Worm (Caenorhabditis elegans) whole organism, mixed stage, embryonic: ENCODE results near the gene nhr-159.

Experiments used
- M03D4.4 ChIP-seq: sonication (generic microtip); optimal IDR thresholded peaks from 2 replicates; lab custom pipeline; 2017; ENCODE audit warnings: mild to moderate bottlenecking, missing genetic modification characterization, missing compliant biosample characterization
- bed-3 ChIP-seq: fragments of 200-800 bp; sonication (Bioruptor generic); optimal IDR thresholded peaks from 3 replicates; lab custom pipeline; 2018; ENCODE audit warnings: mild to moderate bottlenecking, missing genetic modification characterization, moderate library complexity, missing compliant biosample characterization
- blmp-1 ChIP-seq: fragments of 150-350 bp; optimal IDR thresholded peaks from 2 replicates; lab custom pipeline; 2014; ENCODE audit warnings: missing biosample characterization, missing genetic modification characterization
- ceh-39 ChIP-seq: fragments of 150-350 bp; optimal IDR thresholded peaks from 2 replicates; lab custom pipeline; 2014; ENCODE audit warnings: missing biosample characterization, missing genetic modification characterization
- ceh-43 ChIP-seq: fragments of 200-800 bp; sonication (Bioruptor generic); optimal IDR thresholded peaks from 2 replicates; lab custom pipeline; 2018; ENCODE audit warnings: mild to moderate bottlenecking, missing genetic modification characterization, moderate library complexity, missing compliant biosample characterization
- ceh-83 ChIP-seq: fragments of 200-800 bp; sonication (Bioruptor generic); optimal IDR thresholded peaks from 2 replicates; lab custom pipeline; 2018; ENCODE audit warnings: mild to moderate bottlenecking, missing genetic modification characterization, missing compliant biosample characterization
- ces-1 ChIP-seq: fragments of 150-350 bp; optimal IDR thresholded peaks from 2 replicates; lab custom pipeline; 2014; ENCODE audit warnings: missing biosample characterization, missing genetic modification reagents, missing genetic modification characterization
- elt-1 ChIP-seq: sonication (generic microtip); optimal IDR thresholded peaks from 2 replicates; lab custom pipeline; 2017; ENCODE audit warnings: missing genetic modification characterization, mild to moderate bottlenecking, missing compliant biosample characterization, antibody characterized with exemption, moderate library complexity, borderline replicate concordance; ENCODE audit not compliant: insufficient read depth
- elt-3 ChIP-seq: fragments of 150-350 bp; optimal IDR thresholded peaks from 2 replicates; lab custom pipeline; 2014; ENCODE audit warnings: missing biosample characterization, missing genetic modification characterization
- flh-1 ChIP-seq: fragments of 200-800 bp; sonication (Bioruptor generic); optimal IDR thresholded peaks from 2 replicates; lab custom pipeline; 2018; ENCODE audit warnings: mild to moderate bottlenecking, missing genetic modification characterization, moderate library complexity, missing compliant biosample characterization
- ham-2 ChIP-seq: fragments of 200-800 bp; sonication (Bioruptor generic); optimal IDR thresholded peaks from 2 replicates; lab custom pipeline; 2018; ENCODE audit warnings: mild to moderate bottlenecking, missing genetic modification characterization, missing compliant biosample characterization
- hlh-1 ChIP-seq: fragments of 150-350 bp; optimal IDR thresholded peaks from 2 replicates; lab custom pipeline; 2014; ENCODE audit warnings: missing biosample characterization, missing genetic modification reagents, missing genetic modification characterization
- lin-32 ChIP-seq: fragments of 200-800 bp; sonication (Bioruptor generic); optimal IDR thresholded peaks from 2 replicates; lab custom pipeline; 2018; ENCODE audit warnings: mild to moderate bottlenecking, missing genetic modification characterization, missing compliant biosample characterization
- lsy-2 ChIP-seq: fragments of 150-350 bp; optimal IDR thresholded peaks from 2 replicates; lab custom pipeline; 2014; ENCODE audit warnings: missing biosample characterization, missing genetic modification characterization
- mab-5 ChIP-seq: fragments of 150-350 bp; optimal IDR thresholded peaks from 2 replicates; lab custom pipeline; 2014; ENCODE audit warnings: missing biosample characterization, missing genetic modification characterization
- mls-2 ChIP-seq: sonication (generic microtip); optimal IDR thresholded peaks from 2 replicates; lab custom pipeline; 2016; ENCODE audit warnings: mild to moderate bottlenecking, missing genetic modification characterization, moderate library complexity, missing compliant biosample characterization
- nhr-12 ChIP-seq: fragments of 150-350 bp; optimal IDR thresholded peaks from 2 replicates; lab custom pipeline; 2014; ENCODE audit warnings: missing biosample characterization, missing genetic modification characterization
- nhr-2 ChIP-seq: fragments of 150-350 bp; optimal IDR thresholded peaks from 2 replicates; lab custom pipeline; 2014; ENCODE audit warnings: missing biosample characterization, missing genetic modification characterization
- nhr-237 ChIP-seq: fragments of 150-350 bp; optimal IDR thresholded peaks from 2 replicates; lab custom pipeline; 2014; ENCODE audit warnings: missing biosample characterization, missing genetic modification characterization
- nhr-28 ChIP-seq: fragments of 150-350 bp; optimal IDR thresholded peaks from 2 replicates; lab custom pipeline; 2014; ENCODE audit warnings: missing biosample characterization, missing genetic modification characterization
- nhr-76 ChIP-seq: sonication (generic microtip); optimal IDR thresholded peaks from 2 replicates; lab custom pipeline; 2017; ENCODE audit warnings: missing biosample characterization, missing genetic modification characterization
- pha-4 ChIP-seq: fragments of 150-350 bp; optimal IDR thresholded peaks from 2 replicates; lab custom pipeline; 2018; ENCODE audit warnings: missing biosample characterization, missing genetic modification reagents, missing genetic modification characterization
- sem-2 ChIP-seq: fragments of 200-800 bp; sonication (Bioruptor generic); optimal IDR thresholded peaks from 2 replicates; lab custom pipeline; 2018; ENCODE audit warnings: mild to moderate bottlenecking, missing genetic modification characterization, missing compliant biosample characterization
- snpc-4 ChIP-seq: fragments of 150-350 bp; optimal IDR thresholded peaks from 2 replicates; lab custom pipeline; 2014; ENCODE audit warnings: missing biosample characterization, missing genetic modification characterization
- sptf-1 ChIP-seq: sonication (generic microtip); optimal IDR thresholded peaks from 2 replicates; lab custom pipeline; 2017; ENCODE audit warnings: mild to moderate bottlenecking, missing genetic modification characterization, moderate library complexity, missing compliant biosample characterization
- unc-39 ChIP-seq: fragments of 150-350 bp; optimal IDR thresholded peaks from 2 replicates; lab custom pipeline; 2014; ENCODE audit warnings: missing biosample characterization, missing genetic modification characterization
- unc-62 ChIP-seq: fragments of 150-350 bp; optimal IDR thresholded peaks from 2 replicates; lab custom pipeline; 2014; ENCODE audit warnings: missing biosample characterization, missing genetic modification reagents, missing genetic modification characterization
- zip-8 ChIP-seq: fragments of 150-350 bp; optimal IDR thresholded peaks from 2 replicates; lab custom pipeline; 2014; ENCODE audit warnings: missing biosample characterization, missing genetic modification characterization
- ztf-11 ChIP-seq: fragments of 150-350 bp; optimal IDR thresholded peaks from 2 replicates; lab custom pipeline; 2014; ENCODE audit warnings: missing biosample characterization, missing genetic modification characterization

The nhr-159 gene

ce11 chrV:3865273-3865672 lies 12.8 kb downstream of the nhr-159 start:
- TF ChIP-seq zip-8 (tag; lab: Kevin White, UChicago) (peak; percentile 48), M03D4.4 (tag; lab: Kevin White, UChicago) (no peak), sptf-1 (tag; lab: Kevin White, UChicago) (no peak), nhr-28 (tag; lab: Kevin White, UChicago) (no peak), elt-1 (tag; lab: Kevin White, UChicago) (peak; percentile 66)

- TF ChIP-seq ztf-11 (no peak), pha-4 (no peak), nhr-237 (no peak), snpc-4 (tag; lab: Kevin White, UChicago) (no peak), unc-39 (tag; lab: Kevin White, UChicago) (no peak), blmp-1 (tag; lab: Kevin White, UChicago) (no peak), nhr-2 (tag; lab: Kevin White, UChicago) (no peak), flh-1 (no peak), zip-8 (tag; lab: Kevin White, UChicago) (no peak), mls-2 (tag; lab: Kevin White, UChicago) (no peak), nhr-28 (tag; lab: Kevin White, UChicago) (no peak), hlh-1 (no peak), mab-5 (tag; lab: Kevin White, UChicago) (no peak), ces-1 (GFP tag; lab: Kevin White, UChicago) (no peak), ceh-39 (tag; lab: Kevin White, UChicago) (no peak), sem-2 (GFP tag; lab: Kevin White, UChicago) (no peak), nhr-76 (no peak), lin-32 (no peak), nhr-12 (no peak), ceh-43 (no peak)
- TF ChIP-seq, all 35 proteins: peak for 0
Observed at ce11 chrV:3862851-3863250, 15.3 kb downstream of the nhr-159 start, which contains the start of gene nhr-187. TSS of gene nhr-187 (minus strand) at chrV:3862951.

ce11 chrV:3860123-3860522 lies 18.0 kb downstream of the nhr-159 start, which contains the start of gene nhr-189:
TSS of gene nhr-189 (minus strand) at chrV:3860243.
- TF ChIP-seq ceh-43 (no peak), nhr-28 (tag; lab: Kevin White, UChicago) (no peak), M03D4.4 (tag; lab: Kevin White, UChicago) (no peak), ces-1 (GFP tag; lab: Kevin White, UChicago) (no peak), blmp-1 (tag; lab: Kevin White, UChicago) (no peak), ceh-83 (GFP tag; lab: Kevin White, UChicago) (no peak)

DNA sequence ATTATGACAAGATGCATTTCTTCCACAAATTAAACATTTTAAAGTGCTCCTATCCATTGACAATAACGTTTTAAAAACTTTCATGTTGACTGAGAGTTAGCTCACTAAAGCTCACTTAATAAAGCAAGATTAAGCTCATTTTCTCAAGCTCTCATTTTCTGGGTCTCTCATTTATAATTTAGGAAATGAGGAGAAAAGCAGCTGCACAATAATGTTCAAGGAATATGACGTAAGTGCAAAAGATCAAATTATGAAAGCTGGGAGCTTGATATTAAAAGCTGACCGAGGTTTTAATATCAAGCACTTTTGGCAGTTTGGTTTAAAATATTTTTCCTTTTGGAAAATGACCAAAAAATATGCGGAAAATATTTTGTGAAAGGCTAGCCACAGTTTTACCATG lies 20.3 kb downstream of the nhr-159 start, which contains the start of gene nhr-188:
TSS of gene nhr-188 (minus strand) at position 84 of the 400 bp plus-strand sequence.
- TF ChIP-seq sem-2 (GFP tag; lab: Kevin White, UChicago) (no peak), ceh-39 (tag; lab: Kevin White, UChicago) (no peak), ztf-11 (no peak), nhr-12 (no peak), ces-1 (GFP tag; lab: Kevin White, UChicago) (peak; percentile 41), lsy-2 (tag; lab: Kevin White, UChicago) (no peak)

DNA sequence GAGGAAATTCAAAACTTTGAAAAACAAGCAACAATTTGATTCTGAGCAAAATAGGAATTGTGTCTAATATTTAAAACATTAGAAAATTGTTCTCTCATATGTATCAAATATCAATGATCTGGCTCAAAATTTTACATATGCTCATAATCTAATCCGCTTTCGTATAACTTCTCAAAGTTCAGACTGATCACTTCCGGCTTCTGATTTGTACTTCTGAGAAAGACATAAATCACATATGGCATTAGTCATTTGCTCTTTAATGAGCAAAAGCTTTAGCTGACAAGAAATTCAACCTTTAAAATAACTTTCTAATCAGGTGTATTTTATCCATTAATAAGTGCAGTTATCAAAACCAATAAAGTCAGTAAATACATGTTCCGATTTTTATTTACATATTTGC lies 22.2 kb downstream of the nhr-159 start:
- TF ChIP-seq ham-2 (GFP tag; lab: Kevin White, UChicago) (no peak), elt-1 (tag; lab: Kevin White, UChicago) (no peak), nhr-28 (tag; lab: Kevin White, UChicago) (no peak), snpc-4 (tag; lab: Kevin White, UChicago) (no peak), ceh-83 (GFP tag; lab: Kevin White, UChicago) (no peak), zip-8 (tag; lab: Kevin White, UChicago) (no peak), ceh-43 (no peak), nhr-237 (no peak), lin-32 (no peak), unc-62 (GFP tag; lab: Kevin White, UChicago) (no peak), hlh-1 (no peak), blmp-1 (tag; lab: Kevin White, UChicago) (no peak), ces-1 (GFP tag; lab: Kevin White, UChicago) (no peak), ztf-11 (no peak), bed-3 (no peak), nhr-76 (no peak), nhr-2 (tag; lab: Kevin White, UChicago) (no peak), sem-2 (GFP tag; lab: Kevin White, UChicago) (no peak)

DNA sequence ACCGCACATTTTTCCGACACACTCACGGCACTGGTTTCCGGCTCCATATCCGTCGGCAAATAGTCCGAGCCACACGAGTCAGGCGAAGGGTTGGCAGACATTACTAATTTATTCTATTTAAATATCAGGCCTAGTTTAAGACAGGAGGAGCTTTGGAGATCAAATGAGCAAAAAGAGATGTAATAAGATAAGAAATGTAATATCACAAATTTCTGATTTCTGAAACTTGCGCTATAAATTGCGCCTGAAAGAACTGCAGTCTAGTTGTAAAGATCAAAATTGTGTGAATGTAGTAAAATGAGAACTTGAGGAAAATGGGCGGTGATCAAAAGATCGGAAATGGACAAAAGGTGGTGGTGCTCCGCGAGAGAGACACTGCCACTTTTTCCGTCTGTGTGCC lies 23.3 kb downstream of the nhr-159 start, which contains the start of gene nhr-186:
TSS of gene nhr-186 (minus strand) at position 101 of the 400 bp plus-strand sequence.
- TF ChIP-seq ham-2 (GFP tag; lab: Kevin White, UChicago), result no peak
- no peak for TF ChIP-seq elt-3 (tag; lab: Kevin White, UChicago)
- no peak for TF ChIP-seq lsy-2 (tag; lab: Kevin White, UChicago)
